Fruit fly (Drosophila melanogaster): ENCODE results near the gene Bsg.

DNA sequence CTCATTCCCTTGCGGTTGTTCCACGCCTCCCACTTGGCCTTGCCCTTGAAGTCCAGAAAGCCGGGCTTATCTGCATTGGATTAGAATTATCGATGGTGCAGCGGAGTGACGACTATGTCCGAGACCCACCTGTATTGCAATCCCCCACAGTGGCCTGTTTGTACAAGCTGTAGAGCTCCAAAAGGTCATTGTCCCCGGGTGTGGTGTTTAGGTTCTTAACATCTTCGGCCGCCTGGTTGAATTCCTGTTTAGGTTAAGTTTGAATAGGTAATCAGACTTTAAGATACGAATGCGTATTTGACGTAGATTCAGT, 78.7 kb downstream of the Bsg start:
- no peak for TF ChIP-seq usp (GFP tag; optimal IDR thresholded peaks at IDR 0.05)
- TF ChIP-seq EcR (GFP tag; optimal IDR thresholded peaks at IDR 0.05), result peak; percentile 82 to 94
- no peak for TF ChIP-seq psq (optimal IDR thresholded peaks at IDR 0.05)
- TF ChIP-seq CG8478 (optimal IDR thresholded peaks at IDR 0.05), result no peak
- no peak for TF ChIP-seq pan (optimal IDR thresholded peaks at IDR 0.05)

Data from whole organism.